Worm (Caenorhabditis elegans) whole organism, L2 larva: ENCODE data around the gene msp-65.
A peak's percentile ranks its signal among the peaks of the same experiment; 100 is the strongest.

Experiments
- C34F6.9 ChIP-seq: fragments of 150-350 bp; optimal IDR thresholded peaks from 2 replicates; lab custom pipeline; 2014; ENCODE audit warnings: missing biosample characterization, missing genetic modification characterization
- F13H6.1 ChIP-seq: sonication (generic microtip); optimal IDR thresholded peaks from 2 replicates; lab custom pipeline; 2016; ENCODE audit warnings: missing genetic modification characterization, missing compliant biosample characterization
- R02D3.7 ChIP-seq: fragments of 150-350 bp; optimal IDR thresholded peaks from 2 replicates; lab custom pipeline; 2014; ENCODE audit warnings: missing biosample characterization, missing genetic modification characterization
- Y55F3AM.14 ChIP-seq: fragments of 200-800 bp; sonication (Bioruptor generic); optimal IDR thresholded peaks from 2 replicates; lab custom pipeline; 2018; ENCODE audit warnings: mild to moderate bottlenecking, missing genetic modification characterization, missing compliant biosample characterization
- ZK546.5 ChIP-seq: sonication (generic microtip); optimal IDR thresholded peaks from 2 replicates; lab custom pipeline; 2017; ENCODE audit warnings: missing biosample characterization, missing genetic modification characterization
- alr-1 ChIP-seq: fragments of 150-350 bp; optimal IDR thresholded peaks from 2 replicates; lab custom pipeline; 2014; ENCODE audit warnings: missing biosample characterization, missing genetic modification characterization
- aly-2 ChIP-seq: fragments of 150-350 bp; optimal IDR thresholded peaks from 2 replicates; lab custom pipeline; 2014; ENCODE audit warnings: missing biosample characterization, missing genetic modification characterization
- ama-1 ChIP-seq: fragments of 150-350 bp; optimal IDR thresholded peaks from 2 replicates; lab custom pipeline; 2018; ENCODE audit warnings: inconsistent platforms
- blmp-1 ChIP-seq: sonication (generic microtip); optimal IDR thresholded peaks from 2 replicates; lab custom pipeline; 2017; ENCODE audit warnings: missing genetic modification characterization, mild to moderate bottlenecking, missing compliant biosample characterization, antibody characterized with exemption, moderate library complexity; ENCODE audit not compliant: insufficient read depth
- ceh-82 ChIP-seq: fragments of 150-350 bp; optimal IDR thresholded peaks from 2 replicates; lab custom pipeline; 2014; ENCODE audit warnings: missing biosample characterization, missing genetic modification characterization
- crh-2 ChIP-seq: sonication (generic microtip); optimal IDR thresholded peaks from 2 replicates; lab custom pipeline; 2017; ENCODE audit warnings: missing biosample characterization, missing genetic modification characterization
- dmd-4 ChIP-seq: sonication (generic microtip); optimal IDR thresholded peaks from 2 replicates; lab custom pipeline; 2017; ENCODE audit warnings: missing biosample characterization, missing genetic modification characterization
- egl-27 ChIP-seq: sonication (generic microtip); optimal IDR thresholded peaks from 3 replicates; lab custom pipeline; 2017; ENCODE audit warnings: missing biosample characterization, missing genetic modification reagents, missing genetic modification characterization
- elt-1 ChIP-seq: fragments of 150-350 bp; optimal IDR thresholded peaks from 2 replicates; lab custom pipeline; 2014; ENCODE audit warnings: missing biosample characterization, missing genetic modification characterization
- elt-3 ChIP-seq: sonication (generic microtip); optimal IDR thresholded peaks from 2 replicates; lab custom pipeline; 2017; ENCODE audit warnings: missing biosample characterization, missing genetic modification characterization
- fos-1 ChIP-seq: fragments of 150-350 bp; optimal IDR thresholded peaks from 2 replicates; lab custom pipeline; 2014; ENCODE audit warnings: missing biosample characterization, missing genetic modification characterization
- gmeb-1 ChIP-seq: fragments of 150-350 bp; optimal IDR thresholded peaks from 2 replicates; lab custom pipeline; 2014; ENCODE audit warnings: missing biosample characterization, missing genetic modification characterization
- lin-11 ChIP-seq: fragments of 150-350 bp; sonication (generic microtip); optimal IDR thresholded peaks from 2 replicates; lab custom pipeline; 2014; ENCODE audit warnings: missing biosample characterization, missing genetic modification characterization, inconsistent platforms, mixed read lengths
- lin-13 ChIP-seq: fragments of 150-350 bp; optimal IDR thresholded peaks from 2 replicates; lab custom pipeline; 2014; ENCODE audit warnings: missing biosample characterization, missing genetic modification reagents, missing genetic modification characterization
- lin-39 ChIP-seq: fragments of 150-350 bp; optimal IDR thresholded peaks from 2 replicates; lab custom pipeline; 2014; ENCODE audit warnings: missing biosample characterization, missing genetic modification reagents, missing genetic modification characterization
- lsy-2 ChIP-seq, 2 experiments: fragments of 150-350 bp in 1 of 2; sonication (generic microtip) in 1 of 2; optimal IDR thresholded peaks; 2 replicates each; lab custom pipeline; 2014 to 2017; ENCODE audit warnings: missing biosample characterization in 2 of 2, missing genetic modification characterization in 2 of 2
- mab-5 ChIP-seq: fragments of 150-350 bp; optimal IDR thresholded peaks from 2 replicates; lab custom pipeline; 2014; ENCODE audit warnings: missing biosample characterization, missing genetic modification characterization
- nhr-10 ChIP-seq: sonication (generic microtip); optimal IDR thresholded peaks from 2 replicates; lab custom pipeline; 2017; ENCODE audit warnings: missing biosample characterization, missing genetic modification characterization
- nhr-11 ChIP-seq: fragments of 150-350 bp; optimal IDR thresholded peaks from 2 replicates; lab custom pipeline; 2014; ENCODE audit warnings: missing biosample characterization, missing genetic modification characterization
- nhr-12 ChIP-seq: fragments of 150-350 bp; optimal IDR thresholded peaks from 2 replicates; lab custom pipeline; 2014; ENCODE audit warnings: missing biosample characterization, missing genetic modification characterization
- nhr-129 ChIP-seq: fragments of 150-350 bp; optimal IDR thresholded peaks from 2 replicates; lab custom pipeline; 2014; ENCODE audit warnings: missing biosample characterization, missing genetic modification characterization
- nhr-21 ChIP-seq: fragments of 150-350 bp; optimal IDR thresholded peaks from 2 replicates; lab custom pipeline; 2014; ENCODE audit warnings: missing biosample characterization, missing genetic modification characterization
- nhr-23 ChIP-seq: fragments of 150-350 bp; optimal IDR thresholded peaks from 2 replicates; lab custom pipeline; 2014; ENCODE audit warnings: missing biosample characterization, missing genetic modification reagents, missing genetic modification characterization
- nhr-237 ChIP-seq: fragments of 150-350 bp; optimal IDR thresholded peaks from 2 replicates; lab custom pipeline; 2014; ENCODE audit warnings: missing biosample characterization, missing genetic modification characterization
- nhr-25 ChIP-seq: fragments of 150-350 bp; sonication (generic microtip); optimal IDR thresholded peaks from 3 replicates; lab custom pipeline; 2014; ENCODE audit warnings: missing biosample characterization, missing genetic modification characterization
- nhr-6 ChIP-seq: fragments of 150-350 bp; optimal IDR thresholded peaks from 2 replicates; lab custom pipeline; 2014; ENCODE audit warnings: missing biosample characterization, missing genetic modification characterization
- nhr-77 ChIP-seq: fragments of 150-350 bp; optimal IDR thresholded peaks from 2 replicates; lab custom pipeline; 2014; ENCODE audit warnings: missing biosample characterization, missing genetic modification characterization
- peb-1 ChIP-seq: fragments of 150-350 bp; optimal IDR thresholded peaks from 2 replicates; lab custom pipeline; 2014; ENCODE audit warnings: missing biosample characterization, missing genetic modification characterization
- sem-4 ChIP-seq: fragments of 150-350 bp; optimal IDR thresholded peaks from 2 replicates; lab custom pipeline; 2014; ENCODE audit warnings: missing biosample characterization, missing genetic modification reagents, missing genetic modification characterization
- skn-1 ChIP-seq: sonication (generic microtip); optimal IDR thresholded peaks from 2 replicates; lab custom pipeline; 2017; ENCODE audit warnings: missing biosample characterization, missing genetic modification characterization
- sma-3 ChIP-seq: sonication (generic microtip); optimal IDR thresholded peaks from 2 replicates; lab custom pipeline; 2016; ENCODE audit warnings: missing genetic modification reagents, missing genetic modification characterization, missing compliant biosample characterization
- sma-9 ChIP-seq, 2 experiments: fragments of 150-350 bp in 1 of 2; sonication (generic microtip) in 1 of 2; optimal IDR thresholded peaks; 2 replicates each; lab custom pipeline; 2014 to 2016; ENCODE audit warnings: missing genetic modification characterization in 2 of 2, mild to moderate bottlenecking in 1 of 2, missing biosample characterization in 1 of 2, missing compliant biosample characterization in 1 of 2, missing genetic modification reagents in 1 of 2, moderate library complexity in 1 of 2
- snpc-4 ChIP-seq: fragments of 150-350 bp; optimal IDR thresholded peaks from 2 replicates; lab custom pipeline; 2014; ENCODE audit warnings: missing biosample characterization, missing genetic modification characterization
- unc-55 ChIP-seq: fragments of 150-350 bp; sonication (generic microtip); optimal IDR thresholded peaks from 3 replicates; lab custom pipeline; 2014; ENCODE audit warnings: missing biosample characterization, missing genetic modification reagents, missing genetic modification characterization
- unc-62 ChIP-seq: fragments of 150-350 bp; optimal IDR thresholded peaks from 2 replicates; lab custom pipeline; 2014; ENCODE audit warnings: missing biosample characterization, missing genetic modification reagents, missing genetic modification characterization
- zag-1 ChIP-seq: fragments of 150-350 bp; optimal IDR thresholded peaks from 2 replicates; lab custom pipeline; 2014; ENCODE audit warnings: missing biosample characterization, missing genetic modification characterization
- ztf-1 ChIP-seq: fragments of 200-800 bp; sonication (Bioruptor generic); conservative IDR thresholded peaks from 2 replicates; pipeline ENCODE4 v1.3.6; 2022; ENCODE audit warnings: missing genetic modification characterization, missing compliant biosample characterization
- ztf-4 ChIP-seq: fragments of 150-350 bp; optimal IDR thresholded peaks from 2 replicates; lab custom pipeline; 2014; ENCODE audit warnings: missing biosample characterization, missing genetic modification characterization

Gene msp-65

ce11 chrIV:5318835-5319303 is 2.5 kb downstream of the msp-65 start, which contains the start of gene slc-46A:
Gene slc-46A, plus strand, starts transcription at chrIV:5319253.
- TF ChIP-seq dmd-4 (tag; lab: Kevin White, UChicago): no peak
- no peak for TF ChIP-seq aly-2 (tag; lab: Kevin White, UChicago)
- no peak for TF ChIP-seq sem-4 (tag; lab: Kevin White, UChicago)
- no peak for TF ChIP-seq R02D3.7 (tag; lab: Kevin White, UChicago)
- no peak for TF ChIP-seq nhr-129 (tag; lab: Kevin White, UChicago)
- TF ChIP-seq nhr-21 (tag; lab: Kevin White, UChicago): no peak
- TF ChIP-seq alr-1: no peak
- no peak for TF ChIP-seq lin-39
- no peak for TF ChIP-seq lin-11 (tag; lab: Kevin White, UChicago)
- TF ChIP-seq C34F6.9: peak; percentile 48
- TF ChIP-seq gmeb-1 (tag; lab: Kevin White, UChicago): no peak
- no peak for TF ChIP-seq ama-1 (lab: Kevin White, UChicago)
- TF ChIP-seq blmp-1: no peak
- TF ChIP-seq egl-27: no peak
- TF ChIP-seq snpc-4 (tag; lab: Kevin White, UChicago): peak; percentile 20
- TF ChIP-seq crh-2 (tag; lab: Kevin White, UChicago): no peak
- peak; percentile 12 for TF ChIP-seq sma-9 (GFP tag; optimal IDR thresholded peaks at IDR 0.05; lab: Kevin White, UChicago)
- TF ChIP-seq sma-9 (tag; optimal IDR thresholded peaks at IDR 0.05; lab: Kevin White, UChicago): no peak
- peak; percentile 26 for TF ChIP-seq unc-55 (GFP tag; lab: Kevin White, UChicago)
- no peak for TF ChIP-seq ztf-1 (GFP tag; lab: Robert Waterston, UW)
- TF ChIP-seq ZK546.5 (tag; lab: Kevin White, UChicago): no peak
- TF ChIP-seq nhr-77 (tag; lab: Kevin White, UChicago): no peak

- no peak for TF ChIP-seq nhr-21 (tag; lab: Kevin White, UChicago)
- no peak for TF ChIP-seq elt-3 (tag; lab: Kevin White, UChicago)
- no peak for TF ChIP-seq mab-5 (tag; lab: Kevin White, UChicago)
- TF ChIP-seq nhr-6 (tag; lab: Kevin White, UChicago): no peak
- no peak for TF ChIP-seq gmeb-1 (tag; lab: Kevin White, UChicago)
- no peak for TF ChIP-seq snpc-4 (tag; lab: Kevin White, UChicago)
- TF ChIP-seq ZK546.5 (tag; lab: Kevin White, UChicago): no peak
- no peak for TF ChIP-seq R02D3.7 (tag; lab: Kevin White, UChicago)
- TF ChIP-seq sem-4 (tag; lab: Kevin White, UChicago): no peak
- no peak for TF ChIP-seq lin-39
- TF ChIP-seq blmp-1: no peak
Observed at ce11 chrIV:5326144-5326543, 9.8 kb downstream of the msp-65 start, which contains the start of gene Y4C6B.4. Gene Y4C6B.4, plus strand, starts transcription at chrIV:5326444.

- TF ChIP-seq nhr-12 (no peak), snpc-4 (tag; lab: Kevin White, UChicago) (no peak), nhr-11 (tag; lab: Kevin White, UChicago) (no peak), Y55F3AM.14 (GFP tag; lab: Kevin White, UChicago) (no peak), nhr-10 (tag; lab: Kevin White, UChicago) (no peak), ceh-82 (tag; lab: Kevin White, UChicago) (no peak), nhr-21 (tag; lab: Kevin White, UChicago) (no peak), nhr-23 (tag; lab: Kevin White, UChicago) (no peak), sma-3 (GFP tag; lab: Kevin White, UChicago) (no peak), ztf-1 (GFP tag; lab: Robert Waterston, UW) (no peak)
Observed at ce11 chrIV:5332178-5332577, 15.9 kb downstream of the msp-65 start, which contains the start of gene Y4C6B.3. Gene Y4C6B.3, plus strand, starts transcription at chrIV:5332478.

- TF ChIP-seq nhr-237 (no peak), dmd-4 (tag; lab: Kevin White, UChicago) (no peak), nhr-11 (tag; lab: Kevin White, UChicago) (no peak), fos-1 (tag; lab: Kevin White, UChicago) (no peak), gmeb-1 (tag; lab: Kevin White, UChicago) (no peak), ZK546.5 (tag; lab: Kevin White, UChicago) (no peak), peb-1 (tag; lab: Kevin White, UChicago) (no peak), nhr-129 (tag; lab: Kevin White, UChicago) (no peak), unc-62 (GFP tag; lab: Kevin White, UChicago) (no peak), ztf-4 (tag; lab: Kevin White, UChicago) (no peak), ztf-1 (GFP tag; lab: Robert Waterston, UW) (no peak), nhr-23 (tag; lab: Kevin White, UChicago) (no peak), blmp-1 (peak; percentile 59), F13H6.1 (tag; lab: Kevin White, UChicago) (no peak), lin-11 (tag; lab: Kevin White, UChicago) (no peak), ama-1 (lab: Kevin White, UChicago) (no peak), lin-13 (GFP tag; lab: Kevin White, UChicago) (no peak), snpc-4 (tag; lab: Kevin White, UChicago) (no peak), nhr-6 (tag; lab: Kevin White, UChicago) (no peak), nhr-25 (tag; lab: Kevin White, UChicago) (peak; percentile 1), mab-5 (tag; lab: Kevin White, UChicago) (no peak), nhr-12 (no peak), zag-1 (no peak), alr-1 (no peak), nhr-21 (tag; lab: Kevin White, UChicago) (peak; percentile 33), sma-9 (GFP tag; optimal IDR thresholded peaks at IDR 0.05; lab: Kevin White, UChicago) (no peak), sma-9 (tag; optimal IDR thresholded peaks at IDR 0.05; lab: Kevin White, UChicago) (no peak), skn-1 (tag; lab: Kevin White, UChicago) (no peak), sma-3 (GFP tag; lab: Kevin White, UChicago) (peak; percentile 4), lsy-2 (tag; optimal IDR thresholded peaks at IDR 0.05; lab: Kevin White, UChicago) (no peak), elt-1 (tag; lab: Kevin White, UChicago) (no peak), lin-39 (no peak)
Observed at ce11 chrIV:5333484-5333883, 17.2 kb downstream of the msp-65 start.
